Worm (Caenorhabditis elegans) whole organism, L1 larva: ENCODE results near the gene C15C8.5.

Experiments
- C04F5.9 ChIP-seq: sonication (generic microtip); optimal IDR thresholded peaks from 2 replicates; lab custom pipeline; 2016; ENCODE audit warnings: missing genetic modification characterization, missing compliant biosample characterization
- C16A3.4 ChIP-seq: fragments of 150-350 bp; optimal IDR thresholded peaks from 2 replicates; lab custom pipeline; 2014; ENCODE audit warnings: missing biosample characterization, missing genetic modification characterization
- C34B4.2 ChIP-seq: sonication (generic microtip); optimal IDR thresholded peaks from 2 replicates; lab custom pipeline; 2017; ENCODE audit warnings: mild to moderate bottlenecking, missing genetic modification characterization, missing compliant biosample characterization
- F16B12.6 ChIP-seq: fragments of 150-350 bp; optimal IDR thresholded peaks from 2 replicates; lab custom pipeline; 2014; ENCODE audit warnings: missing biosample characterization, missing genetic modification characterization
- aha-1 ChIP-seq: fragments of 150-350 bp; optimal IDR thresholded peaks from 2 replicates; lab custom pipeline; 2014; ENCODE audit warnings: missing biosample characterization, missing genetic modification characterization
- alr-1 ChIP-seq: fragments of 200-800 bp; sonication (Bioruptor generic); optimal IDR thresholded peaks from 2 replicates; lab custom pipeline; 2018; ENCODE audit warnings: borderline replicate concordance, mild to moderate bottlenecking, missing genetic modification characterization, missing compliant biosample characterization
- ama-1 ChIP-seq: fragments of 150-350 bp; optimal IDR thresholded peaks from 2 replicates; lab custom pipeline; 2014
- ceh-63 ChIP-seq: fragments of 200-800 bp; sonication (Bioruptor generic); optimal IDR thresholded peaks from 2 replicates; lab custom pipeline; 2018; ENCODE audit warnings: mild to moderate bottlenecking, missing genetic modification characterization, missing compliant biosample characterization
- ceh-82 ChIP-seq, 3 experiments: fragments of 150-350 bp in 1 of 3; sonication (generic microtip) in 2 of 3; optimal IDR thresholded peaks; 2 replicates each; lab custom pipeline; 2014 to 2017; ENCODE audit warnings: missing biosample characterization in 3 of 3, missing genetic modification characterization in 3 of 3
- ceh-88 ChIP-seq: fragments of 200-800 bp; sonication (Bioruptor generic); IDR thresholded peaks from 2 replicates; pipeline ENCODE4 v1.3.6; 2022; ENCODE audit warnings: missing genetic modification characterization, missing compliant biosample characterization
- dpl-1 ChIP-seq, 3 experiments: fragments of 150-350 bp in 2 of 3; sonication (generic microtip) in 1 of 3; optimal IDR thresholded peaks; 2 replicates each; lab custom pipeline; 2014 to 2017; ENCODE audit warnings: missing biosample characterization in 3 of 3, missing genetic modification characterization in 3 of 3, missing genetic modification reagents in 3 of 3
- dsc-1 ChIP-seq: sonication (generic microtip); optimal IDR thresholded peaks from 2 replicates; lab custom pipeline; 2016; ENCODE audit warnings: mild to moderate bottlenecking, missing genetic modification characterization, missing compliant biosample characterization
- efl-3 ChIP-seq: fragments of 200-800 bp; sonication (Bioruptor generic); optimal IDR thresholded peaks from 2 replicates; lab custom pipeline; 2018; ENCODE audit warnings: mild to moderate bottlenecking, missing genetic modification characterization, missing compliant biosample characterization
- egl-13 ChIP-seq: sonication (generic microtip); optimal IDR thresholded peaks from 2 replicates; lab custom pipeline; 2016; ENCODE audit warnings: missing genotype, missing genetic modification reagents, missing genetic modification characterization, missing compliant biosample characterization
- egl-27 ChIP-seq, 2 experiments: fragments of 150-350 bp in 1 of 2; sonication (generic microtip); optimal IDR thresholded peaks; 3 replicates each; lab custom pipeline; 2017 to 2018; ENCODE audit warnings: missing biosample characterization in 2 of 2, missing genetic modification characterization in 2 of 2, missing genetic modification reagents in 2 of 2
- elt-3 ChIP-seq, 6 experiments: fragments of 150-350 bp in 1 of 6; sonication (generic microtip); optimal IDR thresholded peaks; 2 replicates each; lab custom pipeline; 2017 to 2018; ENCODE audit warnings: missing biosample characterization in 6 of 6, missing genetic modification characterization in 6 of 6, inconsistent platforms in 1 of 6
- fkh-10 ChIP-seq: sonication (generic microtip); optimal IDR thresholded peaks from 2 replicates; lab custom pipeline; 2017; ENCODE audit warnings: missing biosample characterization, missing genetic modification reagents, missing genetic modification characterization
- fos-1 ChIP-seq: fragments of 150-350 bp; optimal IDR thresholded peaks from 2 replicates; lab custom pipeline; 2014; ENCODE audit warnings: missing biosample characterization, missing genetic modification characterization
- hpl-2 ChIP-seq: fragments of 150-350 bp; optimal IDR thresholded peaks from 2 replicates; lab custom pipeline; 2014; ENCODE audit warnings: missing biosample characterization, missing genetic modification reagents, missing genetic modification characterization
- irx-1 ChIP-seq: sonication (generic microtip); optimal IDR thresholded peaks from 2 replicates; lab custom pipeline; 2016; ENCODE audit warnings: missing genetic modification characterization, missing compliant biosample characterization
- isw-1 ChIP-seq: fragments of 200-800 bp; sonication (Bioruptor generic); IDR thresholded peaks from 2 replicates; pipeline ENCODE4 v1.3.6; 2022; ENCODE audit warnings: missing genetic modification characterization, missing compliant biosample characterization
- jun-1 ChIP-seq: fragments of 150-350 bp; optimal IDR thresholded peaks from 2 replicates; lab custom pipeline; 2014; ENCODE audit warnings: missing biosample characterization, missing genetic modification reagents, missing genetic modification characterization
- lin-14 ChIP-seq: fragments of 200-800 bp; sonication (Bioruptor generic); optimal IDR thresholded peaks from 2 replicates; lab custom pipeline; 2018; ENCODE audit warnings: mild to moderate bottlenecking, missing genetic modification characterization, moderate library complexity, missing compliant biosample characterization
- lin-15B ChIP-seq: fragments of 150-350 bp; sonication (generic microtip); optimal IDR thresholded peaks from 3 replicates; lab custom pipeline; 2014; ENCODE audit warnings: missing biosample characterization, missing genetic modification characterization
- lin-35 ChIP-seq, 2 experiments: fragments of 150-350 bp; optimal IDR thresholded peaks; 2 replicates each; lab custom pipeline; 2014; ENCODE audit warnings: missing biosample characterization in 2 of 2, missing genetic modification characterization in 2 of 2, missing genetic modification reagents in 2 of 2
- lin-39 ChIP-seq: fragments of 150-350 bp; optimal IDR thresholded peaks from 2 replicates; lab custom pipeline; 2014; ENCODE audit warnings: missing biosample characterization, missing genetic modification reagents, missing genetic modification characterization
- lir-3 ChIP-seq: sonication (generic microtip); optimal IDR thresholded peaks from 2 replicates; lab custom pipeline; 2016; ENCODE audit warnings: mild to moderate bottlenecking, missing genetic modification characterization, moderate library complexity, missing compliant biosample characterization; ENCODE audit not compliant: poor library complexity
- mab-9 ChIP-seq: fragments of 200-800 bp; sonication (Bioruptor generic); IDR thresholded peaks from 2 replicates; pipeline ENCODE4 v1.3.6; 2022; ENCODE audit warnings: missing genetic modification reagents, missing genetic modification characterization, missing compliant biosample characterization
- nhr-11 ChIP-seq: fragments of 150-350 bp; optimal IDR thresholded peaks from 2 replicates; lab custom pipeline; 2014; ENCODE audit warnings: missing biosample characterization, missing genetic modification characterization
- nhr-237 ChIP-seq: fragments of 150-350 bp; optimal IDR thresholded peaks from 2 replicates; lab custom pipeline; 2014; ENCODE audit warnings: missing biosample characterization, missing genetic modification characterization
- nhr-28 ChIP-seq: fragments of 150-350 bp; optimal IDR thresholded peaks from 2 replicates; lab custom pipeline; 2014; ENCODE audit warnings: missing biosample characterization, missing genetic modification characterization
- nhr-47 ChIP-seq: sonication (generic microtip); optimal IDR thresholded peaks from 2 replicates; lab custom pipeline; 2016; ENCODE audit warnings: mild to moderate bottlenecking, missing genetic modification characterization, moderate library complexity, missing compliant biosample characterization
- nhr-84 ChIP-seq: sonication (generic microtip); optimal IDR thresholded peaks from 2 replicates; lab custom pipeline; 2017; ENCODE audit warnings: missing biosample characterization, missing genetic modification characterization
- nhr-85 ChIP-seq: sonication (generic microtip); peaks from one replicate; lab custom pipeline; 2016; ENCODE audit warnings: missing genetic modification characterization, inconsistent platforms, missing compliant biosample characterization
- nhr-90 ChIP-seq: sonication (generic microtip); optimal IDR thresholded peaks from 2 replicates; lab custom pipeline; 2016; ENCODE audit warnings: mild to moderate bottlenecking, missing genetic modification characterization, missing compliant biosample characterization; ENCODE audit not compliant: poor library complexity
- pqm-1 ChIP-seq: sonication (generic microtip); optimal IDR thresholded peaks from 3 replicates; lab custom pipeline; 2017; ENCODE audit warnings: missing biosample characterization, missing genetic modification characterization
- rnt-1 ChIP-seq: sonication (generic microtip); optimal IDR thresholded peaks from 2 replicates; lab custom pipeline; 2016; ENCODE audit warnings: mild to moderate bottlenecking, missing genetic modification characterization, moderate library complexity, missing compliant biosample characterization
- skn-1 ChIP-seq: fragments of 150-350 bp; optimal IDR thresholded peaks from 2 replicates; lab custom pipeline; 2014; ENCODE audit warnings: missing biosample characterization, missing genetic modification characterization
- snpc-4 ChIP-seq: fragments of 150-350 bp; optimal IDR thresholded peaks from 2 replicates; lab custom pipeline; 2014; ENCODE audit warnings: missing biosample characterization, missing genetic modification characterization
- tbx-2 ChIP-seq: sonication (generic microtip); optimal IDR thresholded peaks from 2 replicates; lab custom pipeline; 2016; ENCODE audit warnings: missing genetic modification characterization, missing compliant biosample characterization
- unc-86 ChIP-seq: sonication (generic microtip); optimal IDR thresholded peaks from 2 replicates; lab custom pipeline; 2016; ENCODE audit warnings: missing genetic modification characterization, missing compliant biosample characterization
- unc-98 ChIP-seq: fragments of 200-800 bp; sonication (Bioruptor generic); IDR thresholded peaks from 2 replicates; pipeline ENCODE4 v1.3.6; 2022; ENCODE audit warnings: missing genetic modification characterization, missing compliant biosample characterization
- xbp-1 ChIP-seq: sonication (generic microtip); optimal IDR thresholded peaks from 2 replicates; lab custom pipeline; 2016; ENCODE audit warnings: missing genetic modification characterization, missing compliant biosample characterization

C15C8.5 gene

DNA sequence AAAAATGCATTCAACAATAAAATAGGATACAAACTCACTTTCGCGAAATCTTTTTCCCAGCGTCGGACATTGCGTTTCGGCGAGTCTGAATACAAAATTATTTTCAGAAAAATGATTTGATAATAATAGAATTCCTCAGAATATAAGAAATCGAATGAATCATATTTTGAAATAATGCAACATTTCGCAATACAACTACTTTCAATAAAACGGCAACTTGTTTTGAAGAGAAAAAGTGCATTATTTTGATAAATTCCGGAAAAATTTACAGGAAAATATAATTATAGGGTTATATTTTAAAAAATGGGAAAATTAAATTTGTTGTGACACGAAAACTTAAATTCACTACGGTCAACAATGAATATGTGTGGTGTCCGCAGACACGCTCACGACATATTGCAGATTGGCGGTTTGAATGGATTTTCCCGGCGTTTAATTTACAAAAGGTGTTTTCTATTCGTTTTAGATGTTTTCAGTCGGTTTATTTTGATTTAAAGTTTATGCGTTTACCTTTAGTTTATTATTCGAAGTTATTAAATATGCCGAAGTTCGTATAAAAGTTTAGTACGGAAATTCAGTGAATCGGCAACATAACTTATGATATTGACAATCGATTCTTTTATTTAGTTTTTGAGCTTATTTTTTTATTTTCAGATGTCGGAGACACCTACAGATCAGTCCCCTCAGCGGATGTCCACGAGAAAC, 15.6 kb downstream of the C15C8.5 start, which contains the start of the genes abcf-1 and scc-3 (continued):
- TF ChIP-seq nhr-47 (tag; lab: Kevin White, UChicago) = peak; percentile 21
- TF ChIP-seq fkh-10 (GFP tag; lab: Kevin White, UChicago) = no peak
- TF ChIP-seq snpc-4 (tag; lab: Kevin White, UChicago) = no peak
- no peak for TF ChIP-seq unc-98 (GFP tag; lab: Robert Waterston, UW)
- no peak for TF ChIP-seq nhr-237 (tag; lab: Kevin White, UChicago)
- TF ChIP-seq C04F5.9 (tag; lab: Kevin White, UChicago) = no peak
- TF ChIP-seq rnt-1 = peak; percentile 25
- peak; percentile 5 for TF ChIP-seq C16A3.4
- no peak for TF ChIP-seq lir-3
- TF ChIP-seq xbp-1 (tag; lab: Kevin White, UChicago) = peak; percentile 40
- TF ChIP-seq nhr-28 (tag; lab: Kevin White, UChicago) = no peak
- TF ChIP-seq tbx-2 = no peak
- peak; percentile 51 for TF ChIP-seq skn-1 (tag; lab: Kevin White, UChicago)
- TF ChIP-seq jun-1 (tag; lab: Kevin White, UChicago) = no peak
- TF ChIP-seq ama-1 = no peak
- TF ChIP-seq dsc-1 (tag; lab: Kevin White, UChicago) = no peak
- TF ChIP-seq ceh-82 (tag; optimal IDR thresholded peaks at IDR 0.05; lab: Kevin White, UChicago) = no peak
- no peak for TF ChIP-seq lin-15B (tag; lab: Kevin White, UChicago)
- TF ChIP-seq efl-3 = no peak
- TF ChIP-seq lin-35 (GFP tag; optimal IDR thresholded peaks at IDR 0.05; lab: Kevin White, UChicago) = peak; percentile 45 to 71
- no peak for TF ChIP-seq C34B4.2 (tag; lab: Kevin White, UChicago)
- TF ChIP-seq dpl-1 (GFP tag; optimal IDR thresholded peaks at IDR 0.05; lab: Kevin White, UChicago) = peak; percentile 47 to 74 (median 59)
- no peak for TF ChIP-seq aha-1 (tag; lab: Kevin White, UChicago)
- no peak for TF ChIP-seq mab-9 (GFP tag; lab: Robert Waterston, UW)
- TF ChIP-seq lin-39 (tag; lab: Kevin White, UChicago) = no peak
- TF ChIP-seq isw-1 (GFP tag; lab: Robert Waterston, UW) = no peak; the same call in 1 of the 2 replicates
- no peak for TF ChIP-seq nhr-84

DNA sequence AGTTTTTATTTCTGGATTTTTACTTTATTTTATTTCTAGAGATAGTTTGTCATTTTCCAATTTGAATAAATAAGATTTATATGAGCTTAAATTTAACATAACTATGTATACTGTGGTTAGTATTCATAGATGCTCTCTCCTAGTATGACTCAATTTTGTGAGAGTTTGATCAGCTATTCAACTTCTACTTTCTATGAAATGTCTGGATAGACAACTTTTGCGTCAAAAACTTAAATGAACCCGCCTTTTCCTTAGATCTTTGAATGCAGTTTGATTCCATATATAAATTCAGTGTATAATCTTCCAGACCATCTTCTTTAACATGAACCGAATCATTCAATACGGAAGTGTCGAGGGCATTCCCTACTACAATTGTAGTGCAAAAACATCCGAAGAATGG, 21.1 kb downstream of the C15C8.5 start, which contains the start of gene srt-43:
Gene srt-43, plus strand, starts transcription at position 301 of the 400 bp plus-strand sequence.
- TF ChIP-seq egl-13 (tag; lab: Kevin White, UChicago) (no peak), lin-14 (GFP tag; lab: Kevin White, UChicago) (no peak), nhr-237 (tag; lab: Kevin White, UChicago) (no peak), skn-1 (tag; lab: Kevin White, UChicago) (no peak), irx-1 (tag; lab: Kevin White, UChicago) (no peak), nhr-11 (tag; lab: Kevin White, UChicago) (no peak), elt-3 (tag; optimal IDR thresholded peaks at IDR 0.05; lab: Kevin White, UChicago) (no peak), unc-98 (GFP tag; lab: Robert Waterston, UW) (no peak), fos-1 (tag; lab: Kevin White, UChicago) (no peak), ceh-63 (GFP tag; lab: Kevin White, UChicago) (no peak), nhr-47 (tag; lab: Kevin White, UChicago) (no peak), nhr-84 (no peak), F16B12.6 (no peak), C04F5.9 (tag; lab: Kevin White, UChicago) (no peak), pqm-1 (tag; lab: Kevin White, UChicago) (no peak)

DNA sequence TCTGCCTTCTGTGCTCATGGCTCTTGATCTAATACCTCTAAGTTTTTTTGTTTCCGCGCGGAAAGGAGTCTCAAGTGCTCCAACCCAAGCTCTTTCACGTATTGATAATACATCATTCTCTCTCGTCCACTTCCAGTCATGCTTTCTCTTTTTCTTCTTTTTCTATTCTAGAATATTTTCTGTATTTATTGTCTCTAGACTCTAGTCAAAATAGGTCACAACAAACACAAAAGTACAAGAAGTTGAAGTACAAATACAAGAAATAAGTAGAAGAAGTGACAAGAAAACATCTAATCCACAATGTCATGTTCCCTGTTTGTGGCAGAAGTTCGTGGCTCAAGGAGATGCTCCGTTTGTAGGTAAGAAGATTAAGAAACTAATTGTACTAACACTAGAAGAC, 25.4 kb downstream of the C15C8.5 start, which contains the start of gene ZC455.1:
Gene ZC455.1, plus strand, starts transcription at position 301 of the 400 bp plus-strand sequence.
- no peak for TF ChIP-seq egl-27 (tag; optimal IDR thresholded peaks at IDR 0.05; lab: Kevin White, UChicago)
- no peak for TF ChIP-seq snpc-4 (tag; lab: Kevin White, UChicago)
- TF ChIP-seq hpl-2 (GFP tag; lab: Kevin White, UChicago) = no peak
- no peak for TF ChIP-seq nhr-90 (tag; lab: Kevin White, UChicago)
- TF ChIP-seq xbp-1 (tag; lab: Kevin White, UChicago) = no peak
- no peak for TF ChIP-seq unc-86 (tag; lab: Kevin White, UChicago)
- TF ChIP-seq F16B12.6 = no peak
- TF ChIP-seq alr-1 (tag; lab: Kevin White, UChicago) = no peak
- TF ChIP-seq lin-14 (GFP tag; lab: Kevin White, UChicago) = no peak
- no peak for TF ChIP-seq nhr-85 (tag; lab: Kevin White, UChicago)
- no peak for TF ChIP-seq mab-9 (GFP tag; lab: Robert Waterston, UW)
- no peak for TF ChIP-seq nhr-47 (tag; lab: Kevin White, UChicago)
- no peak for TF ChIP-seq nhr-11 (tag; lab: Kevin White, UChicago)
- TF ChIP-seq ceh-88 (GFP tag; lab: Robert Waterston, UW) = no peak
- no peak for TF ChIP-seq skn-1 (tag; lab: Kevin White, UChicago)
- TF ChIP-seq, all 84 proteins: peak for 0
